Worm (Caenorhabditis elegans) whole organism, mixed stage, embryonic: ENCODE data around the gene gfi-3.

Source experiments
- drap-1 ChIP-seq: fragments of 200-800 bp; sonication (Bioruptor generic); optimal IDR thresholded peaks from 3 replicates; lab custom pipeline; 2018; ENCODE audit warnings: mild to moderate bottlenecking, missing genetic modification characterization, missing compliant biosample characterization
- unc-62 ChIP-seq: fragments of 150-350 bp; optimal IDR thresholded peaks from 2 replicates; lab custom pipeline; 2014; ENCODE audit warnings: missing biosample characterization, missing genetic modification reagents, missing genetic modification characterization

- TF ChIP-seq unc-62 (GFP tag; lab: Kevin White, UChicago), result no peak
- no peak for TF ChIP-seq drap-1 (GFP tag; lab: Kevin White, UChicago)
These were observed 26.6 kb upstream of the gfi-3 start, which contains the start of gene F23D12.7 for ce11 chrX:14453735-14454134.
